Worm (Caenorhabditis elegans): ENCODE measurements around the gene ZK1010.5.
A peak's percentile ranks its signal among the peaks of the same experiment; 100 is the strongest.

ZK1010.5 gene

DNA sequence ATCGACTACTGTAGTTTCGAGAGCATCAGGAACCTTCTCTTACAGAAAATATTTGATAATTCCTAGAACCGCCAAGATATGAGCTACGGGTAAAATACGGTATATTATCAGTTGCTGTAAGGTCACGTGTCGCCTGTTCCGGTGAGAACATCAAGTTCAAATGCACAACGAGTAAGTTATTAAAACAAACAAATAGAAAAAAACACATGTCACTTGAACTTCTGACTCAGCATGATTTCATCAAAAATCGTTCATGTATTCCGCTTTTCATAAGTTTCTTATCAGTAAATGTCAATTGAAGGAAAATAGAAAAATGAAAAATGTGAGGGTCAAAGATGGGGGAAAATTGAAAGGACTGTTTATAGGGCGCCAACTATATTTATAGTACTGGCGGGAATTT, 26.6 kb downstream of the ZK1010.5 start:
- TF ChIP-seq lin-1 (GFP tag; IDR thresholded peaks at IDR 0.05), result peak; percentile 42; the same call in 1 of the 2 replicates
- TF ChIP-seq dve-1 (tag; optimal IDR thresholded peaks at IDR 0.05; ENCODE audit: insufficient read depth), result peak; percentile 61
- TF ChIP-seq dmd-6 (GFP tag; IDR thresholded peaks at IDR 0.05), result peak; percentile 68
- TF ChIP-seq nhr-41 (GFP tag; IDR thresholded peaks at IDR 0.05), result 0 out of 2 replicates have a peak, but pooled peaks have one; percentile 18
- TF ChIP-seq nhr-28 (tag; optimal IDR thresholded peaks at IDR 0.05), result peak; percentile 43
- no peak for TF ChIP-seq spr-3 (GFP tag; optimal IDR thresholded peaks at IDR 0.05)
- no peak for TF ChIP-seq madf-9 (GFP tag; conservative IDR thresholded peaks at IDR 0.05)
- peak; percentile 59 for TF ChIP-seq pqm-1 (tag; optimal IDR thresholded peaks at IDR 0.05)
- TF ChIP-seq daf-16 (GFP tag; optimal IDR thresholded peaks at IDR 0.05), result no peak
- TF ChIP-seq daf-16 (tag; optimal IDR thresholded peaks at IDR 0.05), result peak; percentile 54
- TF ChIP-seq hlh-11 (tag; optimal IDR thresholded peaks at IDR 0.05), result peak; percentile 46
- TF ChIP-seq daf-19 (GFP tag; conservative IDR thresholded peaks at IDR 0.05), result no peak
- TF ChIP-seq hlh-30 (tag; optimal IDR thresholded peaks at IDR 0.05; ENCODE audit: insufficient read depth), result peak; percentile 49

DNA sequence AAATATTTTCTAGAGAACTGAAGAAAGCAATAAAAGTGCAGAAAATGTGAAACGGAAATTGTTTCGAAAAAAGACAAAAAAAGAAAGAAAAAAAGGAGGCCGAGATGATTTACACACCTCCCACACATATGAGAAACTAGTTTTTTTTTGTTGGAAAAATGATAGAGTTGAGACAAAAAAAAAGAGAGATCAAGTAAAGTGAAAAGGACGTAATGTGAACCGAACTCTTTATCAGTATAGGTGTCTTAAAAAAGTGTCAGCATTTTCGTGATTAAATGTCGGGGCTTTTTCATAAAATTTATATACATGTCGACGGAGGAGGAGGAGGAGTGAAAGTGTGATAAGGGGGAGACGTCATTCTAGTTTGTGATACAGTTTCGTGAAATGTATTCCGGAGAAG, 28.0 kb downstream of the ZK1010.5 start:
- TF ChIP-seq spr-1 (tag; optimal IDR thresholded peaks at IDR 0.05) (no peak), zip-11 (GFP tag; IDR thresholded peaks at IDR 0.05) (no peak), T20F7.1 (GFP tag; optimal IDR thresholded peaks at IDR 0.05) (no peak), lin-15B (tag; optimal IDR thresholded peaks at IDR 0.05) (no peak), F10B5.3 (tag; optimal IDR thresholded peaks at IDR 0.05) (no peak), nhr-77 (tag; optimal IDR thresholded peaks at IDR 0.05) (peak; percentile 26), F26F4.8 (GFP tag; conservative IDR thresholded peaks at IDR 0.05) (no peak), mes-2 (tag; optimal IDR thresholded peaks at IDR 0.05; ENCODE audit: poor library complexity, severe bottlenecking) (no peak), daf-16 (GFP tag; optimal IDR thresholded peaks at IDR 0.05) (no peak), daf-16 (tag; optimal IDR thresholded peaks at IDR 0.05) (peak; percentile 8), nhr-10 (tag; optimal IDR thresholded peaks at IDR 0.05) (no peak), hlh-30 (tag; optimal IDR thresholded peaks at IDR 0.05; ENCODE audit: insufficient read depth) (no peak), nhr-76 (tag; optimal IDR thresholded peaks at IDR 0.05) (no peak), nhr-237 (tag; optimal IDR thresholded peaks at IDR 0.05) (no peak), ZK337.2 (GFP tag; IDR thresholded peaks at IDR 0.05) (no peak), ZK546.5 (tag; optimal IDR thresholded peaks at IDR 0.05) (no peak), ceh-62 (tag; optimal IDR thresholded peaks at IDR 0.05) (no peak), nhr-111 (GFP tag; optimal IDR thresholded peaks at IDR 0.05) (no peak), tra-1 (GFP tag; IDR thresholded peaks at IDR 0.05) (0 out of 2 replicates have a peak, but pooled peaks have one; percentile 51), T26A8.4 (GFP tag; IDR thresholded peaks at IDR 0.05) (no peak), nhr-6 (tag; optimal IDR thresholded peaks at IDR 0.05) (no peak), Y105C5A.15 (GFP tag; IDR thresholded peaks at IDR 0.05) (no peak), fkh-10 (GFP tag; optimal IDR thresholded peaks at IDR 0.05) (no peak), dpl-1 (GFP tag; optimal IDR thresholded peaks at IDR 0.05) (no peak), ctbp-1 (GFP tag; IDR thresholded peaks at IDR 0.05) (no peak), set-16 (GFP tag; IDR thresholded peaks at IDR 0.05) (no peak), lsy-2 (tag; optimal IDR thresholded peaks at IDR 0.05) (no peak), F44E2.7 (GFP tag; IDR thresholded peaks at IDR 0.05) (no peak), cey-2 (tag; optimal IDR thresholded peaks at IDR 0.05; ENCODE audit: borderline replicate concordance, insufficient read depth) (no peak), dmd-6 (GFP tag; IDR thresholded peaks at IDR 0.05) (peak; percentile 81), nhr-25 (tag; optimal IDR thresholded peaks at IDR 0.05; ENCODE audit: borderline replicate concordance, insufficient read depth) (no peak), daf-8 (GFP tag; IDR thresholded peaks at IDR 0.05) (no peak), rbr-2 (tag; optimal IDR thresholded peaks at IDR 0.05) (no peak), nhr-11 (tag; optimal IDR thresholded peaks at IDR 0.05) (no peak), duxl-1 (tag; optimal IDR thresholded peaks at IDR 0.05; ENCODE audit: poor library complexity) (no peak), unc-62 (GFP tag; optimal IDR thresholded peaks at IDR 0.05 in 1 of 2) (peak in 1 of 2 experiments; percentile 92), unc-62 (tag; optimal IDR thresholded peaks at IDR 0.05) (no peak), aha-1 (tag) (no peak), F37D6.2 (tag; optimal IDR thresholded peaks at IDR 0.05) (no peak), spr-3 (GFP tag; optimal IDR thresholded peaks at IDR 0.05) (no peak), zip-2 (tag; optimal IDR thresholded peaks at IDR 0.05) (no peak), aly-2 (tag; optimal IDR thresholded peaks at IDR 0.05) (no peak)
